Worm (Caenorhabditis elegans) whole organism, L2 larva: ENCODE measurements around the gene nep-11.

Experiments used
- C34F6.9 ChIP-seq: fragments of 150-350 bp; optimal IDR thresholded peaks from 2 replicates; lab custom pipeline; 2014; ENCODE audit warnings: missing biosample characterization, missing genetic modification characterization
- F13H6.1 ChIP-seq: sonication (generic microtip); optimal IDR thresholded peaks from 2 replicates; lab custom pipeline; 2016; ENCODE audit warnings: missing genetic modification characterization, missing compliant biosample characterization
- R02D3.7 ChIP-seq: fragments of 150-350 bp; optimal IDR thresholded peaks from 2 replicates; lab custom pipeline; 2014; ENCODE audit warnings: missing biosample characterization, missing genetic modification characterization
- Y55F3AM.14 ChIP-seq: fragments of 200-800 bp; sonication (Bioruptor generic); optimal IDR thresholded peaks from 2 replicates; lab custom pipeline; 2018; ENCODE audit warnings: mild to moderate bottlenecking, missing genetic modification characterization, missing compliant biosample characterization
- ZK546.5 ChIP-seq: sonication (generic microtip); optimal IDR thresholded peaks from 2 replicates; lab custom pipeline; 2017; ENCODE audit warnings: missing biosample characterization, missing genetic modification characterization
- alr-1 ChIP-seq: fragments of 150-350 bp; optimal IDR thresholded peaks from 2 replicates; lab custom pipeline; 2014; ENCODE audit warnings: missing biosample characterization, missing genetic modification characterization
- ama-1 ChIP-seq: fragments of 150-350 bp; optimal IDR thresholded peaks from 2 replicates; lab custom pipeline; 2018; ENCODE audit warnings: inconsistent platforms
- blmp-1 ChIP-seq: sonication (generic microtip); optimal IDR thresholded peaks from 2 replicates; lab custom pipeline; 2017; ENCODE audit warnings: missing genetic modification characterization, mild to moderate bottlenecking, missing compliant biosample characterization, antibody characterized with exemption, moderate library complexity; ENCODE audit not compliant: insufficient read depth
- ceh-16 ChIP-seq: fragments of 150-350 bp; optimal IDR thresholded peaks from 2 replicates; lab custom pipeline; 2014; ENCODE audit warnings: missing biosample characterization, missing genetic modification characterization
- ceh-82 ChIP-seq: fragments of 150-350 bp; optimal IDR thresholded peaks from 2 replicates; lab custom pipeline; 2014; ENCODE audit warnings: missing biosample characterization, missing genetic modification characterization
- dmd-4 ChIP-seq: sonication (generic microtip); optimal IDR thresholded peaks from 2 replicates; lab custom pipeline; 2017; ENCODE audit warnings: missing biosample characterization, missing genetic modification characterization
- egl-27 ChIP-seq: sonication (generic microtip); optimal IDR thresholded peaks from 3 replicates; lab custom pipeline; 2017; ENCODE audit warnings: missing biosample characterization, missing genetic modification reagents, missing genetic modification characterization
- elt-1 ChIP-seq: fragments of 150-350 bp; optimal IDR thresholded peaks from 2 replicates; lab custom pipeline; 2014; ENCODE audit warnings: missing biosample characterization, missing genetic modification characterization
- elt-3 ChIP-seq: sonication (generic microtip); optimal IDR thresholded peaks from 2 replicates; lab custom pipeline; 2017; ENCODE audit warnings: missing biosample characterization, missing genetic modification characterization
- fos-1 ChIP-seq: fragments of 150-350 bp; optimal IDR thresholded peaks from 2 replicates; lab custom pipeline; 2014; ENCODE audit warnings: missing biosample characterization, missing genetic modification characterization
- gmeb-1 ChIP-seq: fragments of 150-350 bp; optimal IDR thresholded peaks from 2 replicates; lab custom pipeline; 2014; ENCODE audit warnings: missing biosample characterization, missing genetic modification characterization
- lin-11 ChIP-seq: fragments of 150-350 bp; sonication (generic microtip); optimal IDR thresholded peaks from 2 replicates; lab custom pipeline; 2014; ENCODE audit warnings: missing biosample characterization, missing genetic modification characterization, inconsistent platforms, mixed read lengths
- lin-13 ChIP-seq: fragments of 150-350 bp; optimal IDR thresholded peaks from 2 replicates; lab custom pipeline; 2014; ENCODE audit warnings: missing biosample characterization, missing genetic modification reagents, missing genetic modification characterization
- lin-39 ChIP-seq: fragments of 150-350 bp; optimal IDR thresholded peaks from 2 replicates; lab custom pipeline; 2014; ENCODE audit warnings: missing biosample characterization, missing genetic modification reagents, missing genetic modification characterization
- mab-5 ChIP-seq: fragments of 150-350 bp; optimal IDR thresholded peaks from 2 replicates; lab custom pipeline; 2014; ENCODE audit warnings: missing biosample characterization, missing genetic modification characterization
- mdl-1 ChIP-seq, 2 experiments: fragments of 150-350 bp in 1 of 2; sonication (generic microtip) in 1 of 2; optimal IDR thresholded peaks; 2 replicates each; lab custom pipeline; 2017; ENCODE audit warnings: missing biosample characterization in 2 of 2, missing genetic modification characterization in 2 of 2
- nhr-10 ChIP-seq: sonication (generic microtip); optimal IDR thresholded peaks from 2 replicates; lab custom pipeline; 2017; ENCODE audit warnings: missing biosample characterization, missing genetic modification characterization
- nhr-12 ChIP-seq: fragments of 150-350 bp; optimal IDR thresholded peaks from 2 replicates; lab custom pipeline; 2014; ENCODE audit warnings: missing biosample characterization, missing genetic modification characterization
- nhr-129 ChIP-seq: fragments of 150-350 bp; optimal IDR thresholded peaks from 2 replicates; lab custom pipeline; 2014; ENCODE audit warnings: missing biosample characterization, missing genetic modification characterization
- nhr-21 ChIP-seq: fragments of 150-350 bp; optimal IDR thresholded peaks from 2 replicates; lab custom pipeline; 2014; ENCODE audit warnings: missing biosample characterization, missing genetic modification characterization
- nhr-25 ChIP-seq: fragments of 150-350 bp; sonication (generic microtip); optimal IDR thresholded peaks from 3 replicates; lab custom pipeline; 2014; ENCODE audit warnings: missing biosample characterization, missing genetic modification characterization
- nhr-77 ChIP-seq: fragments of 150-350 bp; optimal IDR thresholded peaks from 2 replicates; lab custom pipeline; 2014; ENCODE audit warnings: missing biosample characterization, missing genetic modification characterization
- sem-4 ChIP-seq: fragments of 150-350 bp; optimal IDR thresholded peaks from 2 replicates; lab custom pipeline; 2014; ENCODE audit warnings: missing biosample characterization, missing genetic modification reagents, missing genetic modification characterization
- sma-3 ChIP-seq: sonication (generic microtip); optimal IDR thresholded peaks from 2 replicates; lab custom pipeline; 2016; ENCODE audit warnings: missing genetic modification reagents, missing genetic modification characterization, missing compliant biosample characterization
- snpc-4 ChIP-seq: fragments of 150-350 bp; optimal IDR thresholded peaks from 2 replicates; lab custom pipeline; 2014; ENCODE audit warnings: missing biosample characterization, missing genetic modification characterization
- unc-39 ChIP-seq: fragments of 150-350 bp; optimal IDR thresholded peaks from 2 replicates; lab custom pipeline; 2014; ENCODE audit warnings: missing biosample characterization, missing genetic modification characterization
- unc-55 ChIP-seq: fragments of 150-350 bp; sonication (generic microtip); optimal IDR thresholded peaks from 3 replicates; lab custom pipeline; 2014; ENCODE audit warnings: missing biosample characterization, missing genetic modification reagents, missing genetic modification characterization
- unc-62 ChIP-seq: fragments of 150-350 bp; optimal IDR thresholded peaks from 2 replicates; lab custom pipeline; 2014; ENCODE audit warnings: missing biosample characterization, missing genetic modification reagents, missing genetic modification characterization
- zag-1 ChIP-seq: fragments of 150-350 bp; optimal IDR thresholded peaks from 2 replicates; lab custom pipeline; 2014; ENCODE audit warnings: missing biosample characterization, missing genetic modification characterization
- ztf-11 ChIP-seq: sonication (generic microtip); optimal IDR thresholded peaks from 2 replicates; lab custom pipeline; 2017; ENCODE audit warnings: missing biosample characterization, missing genetic modification characterization
- ztf-4 ChIP-seq: fragments of 150-350 bp; optimal IDR thresholded peaks from 2 replicates; lab custom pipeline; 2014; ENCODE audit warnings: missing biosample characterization, missing genetic modification characterization

The nep-11 gene

ce11 chrII:3416528-3416927 is 8.8 kb downstream of the nep-11 start, which contains the start of gene nep-6:
nep-6 (plus strand) TSS chrII:3416828.
- no peak for TF ChIP-seq nhr-129 (tag; lab: Kevin White, UChicago)
- no peak for TF ChIP-seq nhr-21 (tag; lab: Kevin White, UChicago)
- no peak for TF ChIP-seq mdl-1 (tag; optimal IDR thresholded peaks at IDR 0.05; lab: Kevin White, UChicago)
- no peak for TF ChIP-seq lin-11 (tag; lab: Kevin White, UChicago)
- TF ChIP-seq ztf-11 (tag; lab: Kevin White, UChicago) = no peak
- no peak for TF ChIP-seq ztf-4 (tag; lab: Kevin White, UChicago)
- TF ChIP-seq lin-13 (GFP tag; lab: Kevin White, UChicago) = no peak
- no peak for TF ChIP-seq R02D3.7 (tag; lab: Kevin White, UChicago)
- no peak for TF ChIP-seq zag-1 (tag; lab: Kevin White, UChicago)
- TF ChIP-seq nhr-12 = no peak
- TF ChIP-seq Y55F3AM.14 (GFP tag; lab: Kevin White, UChicago) = no peak
- no peak for TF ChIP-seq lin-39 (tag; lab: Kevin White, UChicago)
- no peak for TF ChIP-seq gmeb-1 (tag; lab: Kevin White, UChicago)
- no peak for TF ChIP-seq C34F6.9 (tag; lab: Kevin White, UChicago)
- TF ChIP-seq elt-1 = no peak
- no peak for TF ChIP-seq sem-4

- TF ChIP-seq R02D3.7 (tag; lab: Kevin White, UChicago) = no peak
Observed at ce11 chrII:3414383-3414910, 10.9 kb downstream of the nep-11 start, which contains the start of the genes F18A12.7 and F18A12.2. F18A12.7 (minus strand) TSS chrII:3414483. F18A12.2 (plus strand) TSS chrII:3414860.

- TF ChIP-seq F13H6.1 (tag; lab: Kevin White, UChicago) (no peak), unc-55 (GFP tag; lab: Kevin White, UChicago) (no peak), nhr-129 (tag; lab: Kevin White, UChicago) (no peak), snpc-4 (tag; lab: Kevin White, UChicago) (no peak), mab-5 (no peak), unc-39 (no peak), unc-62 (no peak), Y55F3AM.14 (GFP tag; lab: Kevin White, UChicago) (no peak), fos-1 (tag; lab: Kevin White, UChicago) (no peak), lin-13 (GFP tag; lab: Kevin White, UChicago) (no peak), nhr-25 (tag; lab: Kevin White, UChicago) (no peak), alr-1 (no peak), ZK546.5 (tag; lab: Kevin White, UChicago) (no peak), ceh-16 (tag; lab: Kevin White, UChicago) (no peak), ztf-11 (tag; lab: Kevin White, UChicago) (no peak)
Observed at ce11 chrII:3403535-3403934, 21.8 kb downstream of the nep-11 start, which contains the start of gene nep-8. nep-8 (plus strand) TSS chrII:3403835.

DNA sequence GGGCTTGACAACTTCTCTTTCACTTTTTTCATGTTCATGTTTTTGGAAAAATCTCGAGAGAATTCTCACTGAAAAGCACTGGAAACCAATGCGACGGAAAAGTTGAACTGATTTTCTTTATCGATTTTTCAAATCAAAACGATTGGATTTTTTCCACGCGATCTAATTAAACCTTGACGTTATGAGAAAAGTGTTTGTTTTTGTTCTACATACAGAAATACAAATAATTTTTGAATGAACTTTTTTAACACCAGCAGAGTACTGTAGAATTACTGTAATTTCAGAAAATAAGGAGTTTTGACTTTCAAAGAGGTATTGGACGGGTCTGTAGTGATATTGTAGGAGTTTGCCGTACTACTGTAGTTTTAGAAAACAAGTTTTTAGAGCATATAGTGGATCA is 22.5 kb downstream of the nep-11 start, which contains the start of gene nep-10:
TSS of gene nep-10 (minus strand) at position 101 of the 400 bp plus-strand sequence.
- TF ChIP-seq elt-3 = no peak
- TF ChIP-seq sem-4 = no peak
- no peak for TF ChIP-seq egl-27
- TF ChIP-seq nhr-129 (tag; lab: Kevin White, UChicago) = no peak
- no peak for TF ChIP-seq F13H6.1 (tag; lab: Kevin White, UChicago)

ce11 chrII:3399212-3399611 is 26.1 kb downstream of the nep-11 start, which contains the start of gene nep-9:
nep-9 (minus strand) TSS chrII:3399312.
- TF ChIP-seq ztf-11 (tag; lab: Kevin White, UChicago) = no peak
- TF ChIP-seq nhr-21 (tag; lab: Kevin White, UChicago) = no peak
- no peak for TF ChIP-seq gmeb-1 (tag; lab: Kevin White, UChicago)
- no peak for TF ChIP-seq sma-3 (GFP tag; lab: Kevin White, UChicago)
- no peak for TF ChIP-seq blmp-1 (tag; lab: Kevin White, UChicago)
- TF ChIP-seq sem-4 = no peak
- TF ChIP-seq unc-62 = no peak
- TF ChIP-seq nhr-77 (tag; lab: Kevin White, UChicago) = no peak

DNA sequence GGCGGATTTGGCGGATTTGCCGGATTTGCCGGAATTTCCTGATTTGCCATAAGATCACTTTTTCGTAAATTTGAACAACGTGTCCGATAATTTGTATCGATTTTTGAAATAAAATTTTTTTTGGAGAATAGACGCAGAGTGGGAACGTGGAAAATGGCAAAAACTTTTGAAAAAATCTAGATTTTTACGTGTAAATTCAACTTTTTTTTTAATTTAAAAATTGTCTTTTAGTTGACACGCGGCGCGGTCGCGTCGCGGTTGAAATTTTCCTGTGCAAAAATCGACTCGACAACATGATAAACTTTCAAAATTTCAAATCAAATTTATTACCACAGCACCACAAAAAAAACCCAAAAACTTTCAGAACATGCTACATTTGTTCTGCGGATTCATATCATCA is 29.8 kb downstream of the nep-11 start, which contains the start of gene nep-20:
TSS of gene nep-20 (minus strand) at position 101 of the 400 bp plus-strand sequence.
- TF ChIP-seq nhr-10 (tag; lab: Kevin White, UChicago) = no peak
- no peak for TF ChIP-seq ama-1 (lab: Kevin White, UChicago)
- no peak for TF ChIP-seq mab-5
- TF ChIP-seq ceh-82 (tag; lab: Kevin White, UChicago) = no peak
- no peak for TF ChIP-seq nhr-77 (tag; lab: Kevin White, UChicago)
- TF ChIP-seq sem-4 = no peak
- no peak for TF ChIP-seq snpc-4 (tag; lab: Kevin White, UChicago)
- TF ChIP-seq sma-3 (GFP tag; lab: Kevin White, UChicago) = no peak
- no peak for TF ChIP-seq elt-3
- TF ChIP-seq lin-11 (tag; lab: Kevin White, UChicago) = no peak
- no peak for TF ChIP-seq F13H6.1 (tag; lab: Kevin White, UChicago)
- TF ChIP-seq nhr-25 (tag; lab: Kevin White, UChicago) = no peak
- TF ChIP-seq dmd-4 = no peak
